Worm (Caenorhabditis elegans) whole organism, midembryonic: ENCODE data around the gene tbx-32.

Source experiments
- T22C8.4 ChIP-seq: fragments of 200-800 bp; sonication (Bioruptor generic); IDR thresholded peaks from 2 replicates; pipeline ENCODE4 v1.3.6; 2022; ENCODE audit warnings: missing genetic modification characterization, missing compliant biosample characterization
- cog-1 ChIP-seq: sonication (generic microtip); optimal IDR thresholded peaks from 2 replicates; lab custom pipeline; 2016; ENCODE audit warnings: missing genetic modification characterization, missing compliant biosample characterization
- flt-1 ChIP-seq: fragments of 200-800 bp; sonication (Bioruptor generic); IDR thresholded peaks from 2 replicates; pipeline ENCODE4 v1.3.6; 2022; ENCODE audit warnings: missing genetic modification characterization, missing compliant biosample characterization
- klf-2 ChIP-seq: fragments of 200-800 bp; sonication (Bioruptor generic); conservative IDR thresholded peaks from 2 replicates; pipeline ENCODE4 v1.3.6; 2022; ENCODE audit warnings: missing genetic modification reagents, missing genetic modification characterization, missing compliant biosample characterization
- med-1 ChIP-seq: sonication (generic microtip); optimal IDR thresholded peaks from 2 replicates; lab custom pipeline; 2017; ENCODE audit warnings: missing genetic modification characterization, mild to moderate bottlenecking, missing compliant biosample characterization, antibody characterized with exemption, missing genetic modification reagents; ENCODE audit not compliant: insufficient read depth
- ref-1 ChIP-seq: fragments of 200-800 bp; sonication (Bioruptor generic); conservative IDR thresholded peaks from 2 replicates; pipeline ENCODE4 v1.3.6; 2022; ENCODE audit warnings: missing genetic modification reagents, missing genetic modification characterization, missing compliant biosample characterization
- tab-1 ChIP-seq: fragments of 200-800 bp; sonication (Bioruptor generic); IDR thresholded peaks from 2 replicates; pipeline ENCODE4 v1.3.6; 2022; ENCODE audit warnings: missing genetic modification characterization, missing compliant biosample characterization
- ztf-23 ChIP-seq: fragments of 200-800 bp; sonication (Bioruptor generic); IDR thresholded peaks from 2 replicates; pipeline ENCODE4 v1.3.6; 2022; ENCODE audit warnings: missing genetic modification reagents, missing genetic modification characterization, missing compliant biosample characterization
- ztf-29 ChIP-seq: fragments of 200-800 bp; sonication (Bioruptor generic); IDR thresholded peaks from 2 replicates; pipeline ENCODE4 v1.3.6; 2022; ENCODE audit warnings: missing genetic modification reagents, missing genetic modification characterization, missing compliant biosample characterization

Gene tbx-32

ce11 chrX:1655207-1655606, at the start of gene tbx-32:
tbx-32 (plus strand) TSS chrX:1655507.
- TF ChIP-seq tab-1 (GFP tag; lab: Robert Waterston, UW) (no peak), med-1 (no peak), flt-1 (GFP tag; lab: Robert Waterston, UW) (no peak), T22C8.4 (GFP tag; lab: Robert Waterston, UW) (no peak), ref-1 (GFP tag; lab: Robert Waterston, UW) (no peak), cog-1 (tag; lab: Kevin White, UChicago) (no peak), ztf-29 (GFP tag; lab: Robert Waterston, UW) (no peak), klf-2 (GFP tag; lab: Robert Waterston, UW) (no peak)

ce11 chrX:1612948-1613347, 42.4 kb upstream of the tbx-32 start:
- no peak for TF ChIP-seq flt-1 (GFP tag; lab: Robert Waterston, UW)

- TF ChIP-seq flt-1 (GFP tag; lab: Robert Waterston, UW) (no peak), tab-1 (GFP tag; lab: Robert Waterston, UW) (no peak), med-1 (no peak), klf-2 (GFP tag; lab: Robert Waterston, UW) (no peak), ztf-29 (GFP tag; lab: Robert Waterston, UW) (no peak)
Measured at ce11 chrX:1613860-1614259, 41.4 kb upstream of the tbx-32 start.

- no peak for TF ChIP-seq ztf-23 (GFP tag; lab: Robert Waterston, UW)
- TF ChIP-seq flt-1 (GFP tag; lab: Robert Waterston, UW) = no peak
- TF ChIP-seq tab-1 (GFP tag; lab: Robert Waterston, UW) = no peak
- no peak for TF ChIP-seq klf-2 (GFP tag; lab: Robert Waterston, UW)
- TF ChIP-seq ref-1 (GFP tag; lab: Robert Waterston, UW) = no peak
- TF ChIP-seq T22C8.4 (GFP tag; lab: Robert Waterston, UW) = no peak
- TF ChIP-seq cog-1 (tag; lab: Kevin White, UChicago) = no peak
- no peak for TF ChIP-seq ztf-29 (GFP tag; lab: Robert Waterston, UW)
- TF ChIP-seq med-1 = no peak
Measured at ce11 chrX:1620678-1621449, 34.4 kb upstream of the tbx-32 start, which contains the start of gene H11E01.2. H11E01.2 (plus strand) TSS chrX:1621057.

ce11 chrX:1623048-1623447, 32.3 kb upstream of the tbx-32 start:
- TF ChIP-seq T22C8.4 (GFP tag; lab: Robert Waterston, UW) (no peak), ztf-29 (GFP tag; lab: Robert Waterston, UW) (no peak), flt-1 (GFP tag; lab: Robert Waterston, UW) (no peak), ztf-23 (GFP tag; lab: Robert Waterston, UW) (no peak), klf-2 (GFP tag; lab: Robert Waterston, UW) (no peak), med-1 (no peak), tab-1 (GFP tag; lab: Robert Waterston, UW) (no peak), cog-1 (tag; lab: Kevin White, UChicago) (no peak), ref-1 (GFP tag; lab: Robert Waterston, UW) (no peak)

ce11 chrX:1627013-1627412, 28.3 kb upstream of the tbx-32 start:
- no peak for TF ChIP-seq ref-1 (GFP tag; lab: Robert Waterston, UW)
- TF ChIP-seq ztf-23 (GFP tag; lab: Robert Waterston, UW) = peak; percentile 91
- TF ChIP-seq tab-1 (GFP tag; lab: Robert Waterston, UW) = no peak
- peak; percentile 26 for TF ChIP-seq med-1
- peak; percentile 82 for TF ChIP-seq flt-1 (GFP tag; lab: Robert Waterston, UW)
- no peak for TF ChIP-seq ztf-29 (GFP tag; lab: Robert Waterston, UW)
- TF ChIP-seq T22C8.4 (GFP tag; lab: Robert Waterston, UW) = peak; percentile 99
- peak; percentile 67 for TF ChIP-seq klf-2 (GFP tag; lab: Robert Waterston, UW)
- TF ChIP-seq cog-1 (tag; lab: Kevin White, UChicago) = peak; percentile 92

- no peak for TF ChIP-seq cog-1 (tag; lab: Kevin White, UChicago)
- TF ChIP-seq ref-1 (GFP tag; lab: Robert Waterston, UW) = no peak
- no peak for TF ChIP-seq klf-2 (GFP tag; lab: Robert Waterston, UW)
- no peak for TF ChIP-seq med-1
- no peak for TF ChIP-seq ztf-23 (GFP tag; lab: Robert Waterston, UW)
- no peak for TF ChIP-seq ztf-29 (GFP tag; lab: Robert Waterston, UW)
- no peak for TF ChIP-seq T22C8.4 (GFP tag; lab: Robert Waterston, UW)
- no peak for TF ChIP-seq flt-1 (GFP tag; lab: Robert Waterston, UW)
- no peak for TF ChIP-seq tab-1 (GFP tag; lab: Robert Waterston, UW)
Measured at ce11 chrX:1627837-1628236, 27.5 kb upstream of the tbx-32 start, which contains the start of gene fbxb-58. fbxb-58 (plus strand) TSS chrX:1628137.

ce11 chrX:1629746-1630145, 25.6 kb upstream of the tbx-32 start:
- TF ChIP-seq ztf-29 (GFP tag; lab: Robert Waterston, UW) (no peak), ref-1 (GFP tag; lab: Robert Waterston, UW) (no peak), klf-2 (GFP tag; lab: Robert Waterston, UW) (no peak), cog-1 (tag; lab: Kevin White, UChicago) (no peak), flt-1 (GFP tag; lab: Robert Waterston, UW) (no peak), ztf-23 (GFP tag; lab: Robert Waterston, UW) (no peak), T22C8.4 (GFP tag; lab: Robert Waterston, UW) (no peak), tab-1 (GFP tag; lab: Robert Waterston, UW) (no peak), med-1 (no peak)

ce11 chrX:1630881-1631516, 24.3 kb upstream of the tbx-32 start, which contains the start of gene ZK380.2:
ZK380.2 (plus strand) TSS chrX:1631466.
- TF ChIP-seq ref-1 (GFP tag; lab: Robert Waterston, UW) (no peak), klf-2 (GFP tag; lab: Robert Waterston, UW) (no peak), med-1 (no peak), cog-1 (tag; lab: Kevin White, UChicago) (no peak), ztf-23 (GFP tag; lab: Robert Waterston, UW) (no peak), ztf-29 (GFP tag; lab: Robert Waterston, UW) (no peak), T22C8.4 (GFP tag; lab: Robert Waterston, UW) (no peak), flt-1 (GFP tag; lab: Robert Waterston, UW) (no peak), tab-1 (GFP tag; lab: Robert Waterston, UW) (no peak)
